Fruit fly (Drosophila melanogaster) whole organism, adult: ENCODE results near the gene CG5254.

Source experiments
- CG11617 ChIP-seq: fragments of 200-800 bp; sonication (Bioruptor generic); optimal IDR thresholded peaks from 2 replicates; lab custom pipeline; 2017; ENCODE audit warnings: mild to moderate bottlenecking, missing biosample characterization, missing genetic modification reagents, missing genetic modification characterization
- CG12768 ChIP-seq: fragments of 200-800 bp; sonication (Bioruptor generic); optimal IDR thresholded peaks from 2 replicates; lab custom pipeline; 2017; ENCODE audit warnings: missing biosample characterization, missing genetic modification characterization, mild to moderate bottlenecking, moderate library complexity, missing genetic modification reagents
- CG1620 ChIP-seq: fragments of 200-800 bp; sonication (Bioruptor generic); optimal IDR thresholded peaks from 2 replicates; lab custom pipeline; 2016; ENCODE audit warnings: missing biosample characterization, missing genetic modification characterization
- CG33017 ChIP-seq: fragments of 200-800 bp; sonication (Bioruptor generic); optimal IDR thresholded peaks from 2 replicates; lab custom pipeline; 2018; ENCODE audit warnings: missing biosample characterization, mild to moderate bottlenecking, missing genetic modification characterization, moderate library complexity
- CG5204 ChIP-seq: fragments of 200-800 bp; sonication (Bioruptor generic); optimal IDR thresholded peaks from 2 replicates; lab custom pipeline; 2016; ENCODE audit warnings: missing biosample characterization, missing genetic modification characterization
- CG7045 ChIP-seq: fragments of 200-800 bp; sonication (Bioruptor generic); optimal IDR thresholded peaks from 2 replicates; lab custom pipeline; 2017; ENCODE audit warnings: missing biosample characterization, mild to moderate bottlenecking, missing genetic modification characterization
- CG7101 ChIP-seq: fragments of 200-800 bp; sonication (Bioruptor generic); optimal IDR thresholded peaks from 2 replicates; lab custom pipeline; 2018; ENCODE audit warnings: missing biosample characterization, mild to moderate bottlenecking, missing genetic modification characterization, moderate library complexity
- Crg-1 ChIP-seq: fragments of 200-800 bp; sonication (Bioruptor generic); optimal IDR thresholded peaks from 2 replicates; lab custom pipeline; 2016; ENCODE audit warnings: missing biosample characterization, missing genetic modification characterization
- Hr96 ChIP-seq: fragments of 200-800 bp; sonication (Bioruptor generic); optimal IDR thresholded peaks from 2 replicates; lab custom pipeline; 2016; ENCODE audit warnings: missing biosample characterization, missing genetic modification characterization
- bab1 ChIP-seq: fragments of 200-800 bp; sonication (Bioruptor generic); optimal IDR thresholded peaks from 3 replicates; lab custom pipeline; 2019; ENCODE audit warnings: missing biosample characterization, mild to moderate bottlenecking, missing genetic modification characterization, moderate library complexity
- kay ChIP-seq: fragments of 200-800 bp; sonication (Bioruptor generic); peaks from one replicate; lab custom pipeline; 2016; ENCODE audit warnings: missing biosample characterization, missing genetic modification characterization, borderline replicate concordance
- tj ChIP-seq: fragments of 200-800 bp; sonication (Bioruptor generic); optimal IDR thresholded peaks from 3 replicates; lab custom pipeline; 2017; ENCODE audit warnings: missing biosample characterization, mild to moderate bottlenecking, missing genetic modification characterization, moderate library complexity

- TF ChIP-seq CG5204 (GFP tag; lab: Kevin White, UChicago) (no peak), CG1620 (no peak), CG7101 (no peak), Crg-1 (GFP tag; lab: Kevin White, UChicago) (no peak), CG33017 (tag; lab: Kevin White, UChicago) (no peak), kay (no peak), CG7045 (no peak), bab1 (GFP tag; lab: Kevin White, UChicago) (no peak), tj (GFP tag; lab: Kevin White, UChicago) (no peak), CG12768 (GFP tag; lab: Kevin White, UChicago) (no peak), Hr96 (GFP tag; lab: Kevin White, UChicago) (no peak), CG11617 (GFP tag; lab: Kevin White, UChicago) (no peak)
These were observed 29.2 kb downstream of the CG5254 start for dm6 chrX:779344-779743.
